Fruit fly (Drosophila melanogaster) whole organism, pupa: Measurements from ENCODE around the gene eIF4A.

Source experiments
- CG12605 ChIP-seq: fragments of 200-800 bp; sonication (Bioruptor generic); IDR thresholded peaks from 2 replicates; pipeline ENCODE4 v1.3.6; 2022; ENCODE audit warnings: missing biosample characterization, missing genetic modification characterization
- CG15710 ChIP-seq: fragments of 200-800 bp; sonication (Bioruptor generic); optimal IDR thresholded peaks from 2 replicates; lab custom pipeline; 2018; ENCODE audit warnings: missing biosample characterization, mild to moderate bottlenecking, missing genetic modification characterization, moderate library complexity
- CG34367 ChIP-seq: fragments of 200-800 bp; sonication (Bioruptor generic); optimal IDR thresholded peaks from 2 replicates; lab custom pipeline; 2018; ENCODE audit warnings: missing biosample characterization, mild to moderate bottlenecking, missing genetic modification characterization
- CG4496 ChIP-seq: fragments of 200-800 bp; sonication (Bioruptor generic); IDR thresholded peaks from 3 replicates; pipeline ENCODE4 v1.3.6; 2022; ENCODE audit warnings: missing biosample characterization, missing genetic modification characterization
- CG9948 ChIP-seq: fragments of 200-800 bp; sonication (Bioruptor generic); optimal IDR thresholded peaks from 2 replicates; lab custom pipeline; 2018; ENCODE audit warnings: missing biosample characterization, mild to moderate bottlenecking, missing genetic modification characterization, moderate library complexity
- fd96Ca ChIP-seq: fragments of 200-800 bp; sonication (Bioruptor generic); IDR thresholded peaks from 3 replicates; pipeline ENCODE4 v1.3.6; 2022; ENCODE audit warnings: missing biosample characterization, missing genetic modification characterization

DNA sequence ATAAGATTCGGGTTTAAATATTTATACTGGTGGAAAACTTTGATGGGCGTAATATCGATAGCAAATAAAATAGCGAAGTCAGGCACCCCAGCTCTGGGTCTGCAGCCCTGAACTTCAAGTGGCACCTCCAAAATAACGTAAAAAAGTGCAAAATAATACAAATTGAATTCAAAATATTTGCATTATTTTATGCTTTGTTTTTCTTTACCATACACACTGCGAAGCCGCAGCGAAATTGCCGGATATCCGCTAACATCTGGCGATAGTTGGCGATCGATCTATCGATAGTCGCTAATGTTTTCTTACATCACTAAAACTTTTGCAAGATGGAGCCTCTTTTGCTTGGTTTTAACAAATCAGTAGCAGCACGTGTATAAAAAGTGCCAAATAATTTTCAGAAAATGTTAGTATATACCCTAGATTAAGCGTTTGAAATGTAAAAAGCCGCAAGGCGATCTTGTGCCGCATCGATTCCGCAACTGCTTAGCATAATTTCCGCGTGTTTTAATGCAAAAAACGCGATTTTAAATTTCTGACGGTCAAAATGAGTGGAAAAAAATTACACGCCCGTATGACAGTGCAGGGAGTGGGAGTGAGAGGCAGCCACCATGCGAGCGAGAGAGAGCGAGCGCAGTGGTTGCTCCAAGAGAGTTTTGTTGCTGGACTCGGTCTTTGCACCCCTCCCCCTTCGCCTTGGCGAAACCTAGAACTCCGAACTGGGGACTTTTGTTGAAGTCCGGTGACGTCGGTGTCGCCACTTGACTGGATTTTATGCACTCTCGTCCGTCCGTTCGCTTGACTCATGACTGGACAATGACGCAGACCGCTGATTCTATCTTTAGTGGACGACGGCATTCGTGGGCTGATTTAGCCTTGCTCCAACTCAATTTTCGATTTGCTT, at the start of gene eIF4A:
- no peak for TF ChIP-seq CG9948 (tag; lab: Kevin White, UChicago)
- TF ChIP-seq fd96Ca (GFP tag; lab: Robert Waterston, UW): no peak
- TF ChIP-seq CG4496 (GFP tag; lab: Robert Waterston, UW): no peak
- TF ChIP-seq CG15710 (tag; lab: Kevin White, UChicago): no peak
- TF ChIP-seq CG12605 (GFP tag; lab: Robert Waterston, UW): no peak
- peak; percentile 11 for TF ChIP-seq CG34367 (tag; lab: Kevin White, UChicago)
